Fruit fly (Drosophila melanogaster): ENCODE data around the gene mRpL44.

DNA sequence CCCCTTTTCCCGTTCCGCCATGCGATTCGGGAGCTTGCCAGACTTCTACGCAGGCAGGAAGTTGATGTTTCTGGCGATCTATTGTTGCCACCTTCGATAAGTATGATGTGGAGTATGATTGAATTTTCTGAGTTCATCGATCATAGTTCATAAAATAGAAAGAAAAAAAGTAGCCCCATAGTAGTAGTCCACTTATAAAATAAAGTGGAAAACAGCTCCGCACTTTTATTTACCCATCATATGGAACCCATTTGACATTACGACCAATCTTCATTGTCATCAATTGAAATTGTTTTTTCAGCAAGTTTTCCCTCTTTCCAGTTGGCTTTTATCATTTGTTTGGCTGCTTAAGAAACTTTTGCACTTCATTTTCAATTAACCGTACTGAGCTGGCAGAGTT, 43.3 kb downstream of the mRpL44 start, which contains the start of gene CG12147:
- TF ChIP-seq psq (optimal IDR thresholded peaks at IDR 0.05) (no peak), insv (optimal IDR thresholded peaks at IDR 0.05) (no peak), ttk (optimal IDR thresholded peaks at IDR 0.05) (no peak), Myc (optimal IDR thresholded peaks at IDR 0.05) (no peak), h (optimal IDR thresholded peaks at IDR 0.05) (no peak), Sin3A (optimal IDR thresholded peaks at IDR 0.05) (no peak)

Measured in Kc167 (cell line).